Worm (Caenorhabditis elegans): ENCODE data around the gene F59D12.3.

Gene F59D12.3

ce11 chrX:15675622-15676021, 24.9 kb upstream of the F59D12.3 start, which contains the start of gene F59D12.2:
Gene F59D12.2 (minus strand): TSS chrX:15675722.
- no peak for TF ChIP-seq fkh-2 (tag; optimal IDR thresholded peaks at IDR 0.05)
- no peak for TF ChIP-seq ceh-16 (tag; optimal IDR thresholded peaks at IDR 0.05)
- TF ChIP-seq nfya-1 (tag; optimal IDR thresholded peaks at IDR 0.05; ENCODE audit: insufficient read depth) = no peak
- TF ChIP-seq ama-1 (optimal IDR thresholded peaks at IDR 0.05) = no peak
- no peak for TF ChIP-seq aly-2 (tag; optimal IDR thresholded peaks at IDR 0.05)
- no peak for TF ChIP-seq lin-39 (tag; optimal IDR thresholded peaks at IDR 0.05)
- TF ChIP-seq unc-39 (tag; optimal IDR thresholded peaks at IDR 0.05) = no peak
- no peak for TF ChIP-seq mml-1 (tag; optimal IDR thresholded peaks at IDR 0.05)
- no peak for TF ChIP-seq nhr-67 (tag; optimal IDR thresholded peaks at IDR 0.05)
- TF ChIP-seq egl-5 (tag; optimal IDR thresholded peaks at IDR 0.05) = no peak
- TF ChIP-seq lin-15B (tag; optimal IDR thresholded peaks at IDR 0.05) = no peak
- TF ChIP-seq ceh-9 (tag; optimal IDR thresholded peaks at IDR 0.05) = no peak
- TF ChIP-seq sea-2 (GFP tag; optimal IDR thresholded peaks at IDR 0.05) = no peak
- no peak for TF ChIP-seq fos-1 (tag; optimal IDR thresholded peaks at IDR 0.05)
- TF ChIP-seq ztf-4 (tag; optimal IDR thresholded peaks at IDR 0.05) = no peak
- no peak for TF ChIP-seq nhr-237 (tag; optimal IDR thresholded peaks at IDR 0.05)
- no peak for TF ChIP-seq eor-1 (tag; optimal IDR thresholded peaks at IDR 0.05)
- no peak for TF ChIP-seq ZK546.5 (tag; optimal IDR thresholded peaks at IDR 0.05)
- no peak for TF ChIP-seq unc-62 (GFP tag; optimal IDR thresholded peaks at IDR 0.05)

- no peak for TF ChIP-seq egl-27 (tag; optimal IDR thresholded peaks at IDR 0.05)
- no peak for TF ChIP-seq fkh-10 (GFP tag; optimal IDR thresholded peaks at IDR 0.05)
- no peak for TF ChIP-seq lsy-12 (tag; optimal IDR thresholded peaks at IDR 0.05)
- no peak for TF ChIP-seq hmg-11 (tag; optimal IDR thresholded peaks at IDR 0.05)
- no peak for TF ChIP-seq ztf-4 (tag; optimal IDR thresholded peaks at IDR 0.05)
- TF ChIP-seq nhr-67 (tag; optimal IDR thresholded peaks at IDR 0.05) = no peak
- no peak for TF ChIP-seq nhr-11 (tag; optimal IDR thresholded peaks at IDR 0.05)
- TF ChIP-seq egl-5 (tag; optimal IDR thresholded peaks at IDR 0.05) = no peak
- TF ChIP-seq ZK546.5 (tag; optimal IDR thresholded peaks at IDR 0.05) = no peak
- no peak for TF ChIP-seq nhr-43 (tag; optimal IDR thresholded peaks at IDR 0.05; ENCODE audit: poor library complexity, severe bottlenecking)
- TF ChIP-seq unc-39 (tag; optimal IDR thresholded peaks at IDR 0.05) = no peak
- TF ChIP-seq nhr-23 (tag; optimal IDR thresholded peaks at IDR 0.05) = no peak
- no peak for TF ChIP-seq jun-1 (tag; optimal IDR thresholded peaks at IDR 0.05)
- TF ChIP-seq nhr-25 (tag; optimal IDR thresholded peaks at IDR 0.05) = no peak
- TF ChIP-seq ceh-28 (tag; optimal IDR thresholded peaks at IDR 0.05) = no peak
- TF ChIP-seq ama-1 (optimal IDR thresholded peaks at IDR 0.05) = no peak
- no peak for TF ChIP-seq fkh-2 (tag; optimal IDR thresholded peaks at IDR 0.05)
- TF ChIP-seq elt-3 (tag; optimal IDR thresholded peaks at IDR 0.05) = no peak
Measured at ce11 chrX:15668695-15669094, 17.9 kb upstream of the F59D12.3 start.

- TF ChIP-seq fkh-10 (GFP tag; optimal IDR thresholded peaks at IDR 0.05) (no peak), nhr-43 (tag; optimal IDR thresholded peaks at IDR 0.05; ENCODE audit: poor library complexity, severe bottlenecking) (no peak), ZK546.5 (tag; optimal IDR thresholded peaks at IDR 0.05) (no peak), skn-1 (tag; optimal IDR thresholded peaks at IDR 0.05) (no peak), tbx-2 (tag; optimal IDR thresholded peaks at IDR 0.05) (no peak), elt-3 (tag; optimal IDR thresholded peaks at IDR 0.05) (no peak), nhr-77 (tag; optimal IDR thresholded peaks at IDR 0.05) (no peak), lin-39 (tag; optimal IDR thresholded peaks at IDR 0.05) (peak; percentile 9)
Measured at ce11 chrX:15668053-15668599, 17.4 kb upstream of the F59D12.3 start.

ce11 chrX:15666169-15666811, 15.5 kb upstream of the F59D12.3 start, which contains the start of gene pcdr-1:
Gene pcdr-1 (plus strand): TSS chrX:15666761.
- peak; percentile 7 for TF ChIP-seq nfya-1 (tag; optimal IDR thresholded peaks at IDR 0.05; ENCODE audit: insufficient read depth)
- TF ChIP-seq eor-1 (tag; optimal IDR thresholded peaks at IDR 0.05) = no peak
- no peak for TF ChIP-seq nhr-23 (tag; optimal IDR thresholded peaks at IDR 0.05)

ce11 chrX:15663740-15664139, 13.0 kb upstream of the F59D12.3 start:
- no peak for TF ChIP-seq nhr-77 (tag; optimal IDR thresholded peaks at IDR 0.05)
- no peak for TF ChIP-seq fos-1 (tag; optimal IDR thresholded peaks at IDR 0.05)
- peak; percentile 41 for TF ChIP-seq snpc-4 (tag; optimal IDR thresholded peaks at IDR 0.05)
